Fruit fly (Drosophila melanogaster) whole organism, adult: ENCODE results near the gene CG11403.

Source experiments
- CG12768 ChIP-seq: fragments of 200-800 bp; sonication (Bioruptor generic); optimal IDR thresholded peaks from 2 replicates; lab custom pipeline; 2017; ENCODE audit warnings: missing biosample characterization, missing genetic modification characterization, mild to moderate bottlenecking, moderate library complexity, missing genetic modification reagents
- CG14711 ChIP-seq: fragments of 200-800 bp; sonication (Bioruptor generic); optimal IDR thresholded peaks from 2 replicates; lab custom pipeline; 2018; ENCODE audit warnings: missing biosample characterization, mild to moderate bottlenecking, missing genetic modification characterization, moderate library complexity
- CG1620 ChIP-seq: fragments of 200-800 bp; sonication (Bioruptor generic); optimal IDR thresholded peaks from 2 replicates; lab custom pipeline; 2016; ENCODE audit warnings: missing biosample characterization, missing genetic modification characterization
- CG33017 ChIP-seq: fragments of 200-800 bp; sonication (Bioruptor generic); optimal IDR thresholded peaks from 2 replicates; lab custom pipeline; 2018; ENCODE audit warnings: missing biosample characterization, mild to moderate bottlenecking, missing genetic modification characterization, moderate library complexity
- Crg-1 ChIP-seq: fragments of 200-800 bp; sonication (Bioruptor generic); optimal IDR thresholded peaks from 2 replicates; lab custom pipeline; 2016; ENCODE audit warnings: missing biosample characterization, missing genetic modification characterization
- bab1 ChIP-seq: fragments of 200-800 bp; sonication (Bioruptor generic); optimal IDR thresholded peaks from 3 replicates; lab custom pipeline; 2019; ENCODE audit warnings: missing biosample characterization, mild to moderate bottlenecking, missing genetic modification characterization, moderate library complexity
- cnc ChIP-seq, 2 experiments: fragments of >200 bp; optimal IDR thresholded peaks; 2 replicates each; lab custom pipeline; 2017
- kay ChIP-seq: fragments of 200-800 bp; sonication (Bioruptor generic); peaks from one replicate; lab custom pipeline; 2016; ENCODE audit warnings: missing biosample characterization, missing genetic modification characterization, borderline replicate concordance
- ovo ChIP-seq: fragments of 200-800 bp; sonication (Bioruptor generic); optimal IDR thresholded peaks from 2 replicates; lab custom pipeline; 2016; ENCODE audit warnings: missing biosample characterization, missing genetic modification characterization
- pad ChIP-seq: fragments of 200-800 bp; sonication (Bioruptor generic); optimal IDR thresholded peaks from 3 replicates; lab custom pipeline; 2017; ENCODE audit warnings: missing biosample characterization, missing genetic modification characterization, mild to moderate bottlenecking, moderate library complexity, missing genetic modification reagents
- tj ChIP-seq: fragments of 200-800 bp; sonication (Bioruptor generic); optimal IDR thresholded peaks from 3 replicates; lab custom pipeline; 2017; ENCODE audit warnings: missing biosample characterization, mild to moderate bottlenecking, missing genetic modification characterization, moderate library complexity
- toe ChIP-seq: fragments of 200-800 bp; sonication (Bioruptor generic); optimal IDR thresholded peaks from 2 replicates; lab custom pipeline; 2016; ENCODE audit warnings: missing biosample characterization, missing genetic modification characterization

DNA sequence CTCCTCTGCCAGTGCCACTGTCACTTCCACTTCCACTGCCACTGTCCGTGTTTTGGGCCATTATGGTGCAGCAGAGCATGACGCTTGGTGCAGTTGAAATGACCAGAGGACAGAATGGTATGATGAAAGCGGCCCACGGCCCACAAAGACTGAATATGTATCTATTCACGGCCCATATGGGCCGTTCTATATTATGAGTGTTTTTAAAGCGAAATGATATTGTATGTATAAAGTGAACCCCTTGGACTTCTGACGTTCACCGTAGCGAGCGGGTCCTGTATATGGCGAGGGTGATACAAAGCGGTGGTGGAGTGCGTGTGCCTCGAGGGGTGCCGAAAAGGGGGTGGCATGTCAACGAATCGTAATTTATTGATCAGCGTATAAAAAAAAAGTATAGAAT is 30.0 kb upstream of the CG11403 start:
- TF ChIP-seq ovo (no peak), CG14711 (no peak), CG1620 (GFP tag; lab: Kevin White, UChicago) (no peak), cnc (optimal IDR thresholded peaks at IDR 0.05; lab: Kevin White, UChicago) (no peak), kay (GFP tag; lab: Kevin White, UChicago) (no peak), pad (no peak), CG33017 (tag; lab: Kevin White, UChicago) (no peak), Crg-1 (GFP tag; lab: Kevin White, UChicago) (no peak), toe (GFP tag; lab: Kevin White, UChicago) (no peak), CG12768 (no peak), bab1 (GFP tag; lab: Kevin White, UChicago) (no peak), tj (GFP tag; lab: Kevin White, UChicago) (no peak)
